Worm (Caenorhabditis elegans): ENCODE measurements around the gene srt-17.

srt-17 gene

ce11 chrV:604105-604504, 20.7 kb downstream of the srt-17 start, which contains the start of gene srlf-37:
Gene srlf-37 (minus strand): TSS chrV:604205.
- TF ChIP-seq W03F9.2 (tag; optimal IDR thresholded peaks at IDR 0.05) (no peak), dao-5 (tag; optimal IDR thresholded peaks at IDR 0.05) (no peak), him-1 (tag; optimal IDR thresholded peaks at IDR 0.05) (no peak)

ce11 chrV:600231-600630, 24.6 kb downstream of the srt-17 start, which contains the start of gene nhr-251:
Gene nhr-251 (plus strand): TSS chrV:600531.
- no peak for TF ChIP-seq W03F9.2 (tag; optimal IDR thresholded peaks at IDR 0.05)
- TF ChIP-seq dao-5 (tag; optimal IDR thresholded peaks at IDR 0.05) = no peak
- no peak for TF ChIP-seq him-1 (tag; optimal IDR thresholded peaks at IDR 0.05)

ce11 chrV:599783-600182, 25.0 kb downstream of the srt-17 start:
- TF ChIP-seq dao-5 (tag; optimal IDR thresholded peaks at IDR 0.05) (no peak), W03F9.2 (tag; optimal IDR thresholded peaks at IDR 0.05) (no peak), him-1 (tag; optimal IDR thresholded peaks at IDR 0.05) (no peak)

- no peak for TF ChIP-seq W03F9.2 (tag; optimal IDR thresholded peaks at IDR 0.05)
- TF ChIP-seq him-1 (tag; optimal IDR thresholded peaks at IDR 0.05) = no peak
- TF ChIP-seq dao-5 (tag; optimal IDR thresholded peaks at IDR 0.05) = no peak
Measured at ce11 chrV:598626-599025, 26.2 kb downstream of the srt-17 start.

- TF ChIP-seq dao-5 (tag; optimal IDR thresholded peaks at IDR 0.05) = no peak
Measured at ce11 chrV:597823-598222, 27.0 kb downstream of the srt-17 start.

- TF ChIP-seq him-1 (tag; optimal IDR thresholded peaks at IDR 0.05) = no peak
- no peak for TF ChIP-seq W03F9.2 (tag; optimal IDR thresholded peaks at IDR 0.05)
- TF ChIP-seq dao-5 (tag; optimal IDR thresholded peaks at IDR 0.05) = no peak
Measured at ce11 chrV:596923-597322, 27.9 kb downstream of the srt-17 start.

ce11 chrV:592959-593358, 31.9 kb downstream of the srt-17 start, which contains the start of gene ZK488.5:
Gene ZK488.5 (plus strand): TSS chrV:593259.
- TF ChIP-seq dao-5 (tag; optimal IDR thresholded peaks at IDR 0.05) (no peak), W03F9.2 (tag; optimal IDR thresholded peaks at IDR 0.05) (no peak), him-1 (tag; optimal IDR thresholded peaks at IDR 0.05) (no peak)

ce11 chrV:590182-590581, 34.6 kb downstream of the srt-17 start, which contains the start of gene ZK488.6:
Gene ZK488.6 (plus strand): TSS chrV:590482.
- TF ChIP-seq dao-5 (tag; optimal IDR thresholded peaks at IDR 0.05) (no peak), him-1 (tag; optimal IDR thresholded peaks at IDR 0.05) (no peak), W03F9.2 (tag; optimal IDR thresholded peaks at IDR 0.05) (no peak)

- TF ChIP-seq him-1 (tag; optimal IDR thresholded peaks at IDR 0.05) (no peak), W03F9.2 (tag; optimal IDR thresholded peaks at IDR 0.05) (no peak), dao-5 (tag; optimal IDR thresholded peaks at IDR 0.05) (no peak)
Measured at ce11 chrV:587818-588217, 37.0 kb downstream of the srt-17 start, which contains the start of gene K06H6.1. Gene K06H6.1 (plus strand): TSS chrV:588118.

ce11 chrV:585472-585871, 39.4 kb downstream of the srt-17 start, which contains the start of gene K06H6.2:
Gene K06H6.2 (plus strand): TSS chrV:585772.
- TF ChIP-seq him-1 (tag; optimal IDR thresholded peaks at IDR 0.05) (no peak), dao-5 (tag; optimal IDR thresholded peaks at IDR 0.05) (no peak), W03F9.2 (tag; optimal IDR thresholded peaks at IDR 0.05) (no peak)

- TF ChIP-seq him-1 (tag; optimal IDR thresholded peaks at IDR 0.05) = no peak
- TF ChIP-seq W03F9.2 (tag; optimal IDR thresholded peaks at IDR 0.05) = no peak
- no peak for TF ChIP-seq dao-5 (tag; optimal IDR thresholded peaks at IDR 0.05)
Measured at ce11 chrV:581616-582015, 43.2 kb downstream of the srt-17 start, which contains the start of gene nstp-7. Gene nstp-7 (plus strand): TSS chrV:581916.

- TF ChIP-seq him-1 (tag; optimal IDR thresholded peaks at IDR 0.05) = no peak
- TF ChIP-seq dao-5 (tag; optimal IDR thresholded peaks at IDR 0.05) = no peak
- no peak for TF ChIP-seq W03F9.2 (tag; optimal IDR thresholded peaks at IDR 0.05)
Measured at ce11 chrV:578977-579376, 45.8 kb downstream of the srt-17 start, which contains the start of gene K06H6.4. Gene K06H6.4 (plus strand): TSS chrV:579277.

ce11 chrV:576918-577317, 47.9 kb downstream of the srt-17 start:
- TF ChIP-seq dao-5 (tag; optimal IDR thresholded peaks at IDR 0.05) (no peak), him-1 (tag; optimal IDR thresholded peaks at IDR 0.05) (no peak), W03F9.2 (tag; optimal IDR thresholded peaks at IDR 0.05) (no peak)

- no peak for TF ChIP-seq him-1 (tag; optimal IDR thresholded peaks at IDR 0.05)
- TF ChIP-seq W03F9.2 (tag; optimal IDR thresholded peaks at IDR 0.05) = no peak
- TF ChIP-seq dao-5 (tag; optimal IDR thresholded peaks at IDR 0.05) = no peak
Measured at ce11 chrV:576070-576469, 48.8 kb downstream of the srt-17 start, which contains the start of gene K06H6.5. Gene K06H6.5 (plus strand): TSS chrV:576370.

- no peak for TF ChIP-seq dao-5 (tag; optimal IDR thresholded peaks at IDR 0.05)
- no peak for TF ChIP-seq W03F9.2 (tag; optimal IDR thresholded peaks at IDR 0.05)
- no peak for TF ChIP-seq him-1 (tag; optimal IDR thresholded peaks at IDR 0.05)
Measured at ce11 chrV:574639-575038, 50.2 kb downstream of the srt-17 start, which contains the start of gene C14C6.13. Gene C14C6.13 (minus strand): TSS chrV:574739.
